Fruit fly (Drosophila melanogaster): ENCODE data around the gene CG43844.

Gene CG43844

DNA sequence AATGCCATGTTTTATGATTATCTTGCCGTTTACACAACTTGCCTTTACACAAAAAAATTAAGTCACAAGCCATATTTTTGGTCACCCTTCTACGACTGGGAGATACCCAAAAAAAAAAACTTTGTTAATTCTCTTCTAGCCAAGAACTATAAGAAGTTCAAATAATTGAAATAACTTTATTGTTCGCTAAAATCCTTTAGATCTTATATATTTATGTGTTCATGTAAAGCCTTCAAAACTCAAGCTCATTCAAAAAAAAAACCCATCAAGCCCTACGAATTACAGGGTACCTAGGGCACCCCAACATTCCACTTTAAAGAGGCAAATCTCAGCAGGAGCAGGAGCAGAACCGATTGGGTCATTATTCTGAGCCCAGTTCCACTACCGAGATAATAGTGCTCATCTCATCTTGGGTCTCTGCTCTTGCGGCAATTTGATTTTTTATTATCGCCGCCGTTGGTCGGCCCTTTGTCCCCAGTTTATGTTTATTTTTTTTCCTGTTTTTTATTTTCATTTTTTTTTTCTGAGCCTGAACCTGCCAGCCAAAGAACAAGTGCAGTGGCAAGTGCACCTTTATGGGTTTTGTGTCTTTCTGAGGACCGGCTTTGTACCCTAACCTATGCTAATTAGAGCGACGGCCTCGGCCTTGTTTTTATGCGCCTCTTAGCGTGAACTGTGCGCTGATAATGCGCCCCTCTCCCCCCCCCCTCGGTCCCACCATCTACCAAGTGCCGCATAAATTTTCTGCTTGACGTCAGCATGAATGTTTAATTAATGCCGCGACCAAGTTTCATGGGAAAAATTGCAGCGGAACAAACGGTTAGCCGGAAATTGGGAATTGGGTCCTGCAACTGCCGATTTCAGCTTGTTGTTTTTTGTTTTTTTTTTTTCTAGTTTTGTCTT lies 47.6 kb upstream of the CG43844 start (continued):
- TF ChIP-seq CG10631 (GFP tag; optimal IDR thresholded peaks at IDR 0.05) (peak; percentile 10), Ets96B (tag; optimal IDR thresholded peaks at IDR 0.05) (no peak), salr (GFP tag; optimal IDR thresholded peaks at IDR 0.05) (no peak), Eip78C (GFP tag) (peak; percentile 70), CG16779 (tag; optimal IDR thresholded peaks at IDR 0.05) (no peak), net (GFP tag; optimal IDR thresholded peaks at IDR 0.05) (no peak), Hr4 (GFP tag; optimal IDR thresholded peaks at IDR 0.05) (no peak), fd59A (GFP tag; optimal IDR thresholded peaks at IDR 0.05) (no peak), Smox (GFP tag; optimal IDR thresholded peaks at IDR 0.05) (peak; percentile 13), Sox14 (GFP tag; optimal IDR thresholded peaks at IDR 0.05) (peak; percentile 1), CG1621 (tag; optimal IDR thresholded peaks at IDR 0.05) (no peak), CG6792 (GFP tag; optimal IDR thresholded peaks at IDR 0.05) (peak; percentile 30), Hr39 (GFP tag; optimal IDR thresholded peaks at IDR 0.05) (peak; percentile 19), dsx (GFP tag; optimal IDR thresholded peaks at IDR 0.05; ENCODE audit: poor library complexity, severe bottlenecking) (no peak), CG6808 (GFP tag; optimal IDR thresholded peaks at IDR 0.05) (peak; percentile 44), spab (GFP tag; optimal IDR thresholded peaks at IDR 0.05) (peak; percentile 0), CG11762 (GFP tag; optimal IDR thresholded peaks at IDR 0.05; ENCODE audit: insufficient read depth) (peak; percentile 4), topi (GFP tag; optimal IDR thresholded peaks at IDR 0.05) (peak; percentile 32), Met (GFP tag; optimal IDR thresholded peaks at IDR 0.05) (peak; percentile 32), cyc (GFP tag; optimal IDR thresholded peaks at IDR 0.05) (peak; percentile 33)

DNA sequence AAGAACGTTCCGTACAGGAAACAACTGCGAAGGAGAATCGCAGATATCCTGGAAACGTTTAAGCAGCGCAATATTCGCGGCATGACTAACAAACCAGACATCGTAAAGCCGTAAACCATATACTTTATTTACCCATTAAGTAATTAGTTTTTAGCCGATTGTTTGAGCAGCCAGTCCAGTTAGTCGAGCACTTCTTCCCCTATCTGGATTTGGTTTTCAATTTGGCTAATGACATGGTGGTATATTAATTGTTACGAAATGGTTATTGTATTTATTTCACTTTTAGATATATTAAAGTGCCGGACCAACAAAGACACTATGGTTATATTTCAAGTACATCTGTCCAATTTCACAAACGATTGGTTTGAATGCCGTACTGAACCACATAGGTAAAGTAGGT lies 45.7 kb upstream of the CG43844 start, which contains the start of gene Gr93b:
Gene Gr93b, minus strand, starts transcription at position 101 of the 400 bp plus-strand sequence.
- TF ChIP-seq Sox102F (GFP tag; optimal IDR thresholded peaks at IDR 0.05) = no peak
- no peak for TF ChIP-seq CG11294 (GFP tag; IDR thresholded peaks at IDR 0.05)
- TF ChIP-seq Ets21C (GFP tag; optimal IDR thresholded peaks at IDR 0.05) = no peak
- TF ChIP-seq pdm3 (GFP tag; optimal IDR thresholded peaks at IDR 0.05) = no peak
- TF ChIP-seq achi (GFP tag; optimal IDR thresholded peaks at IDR 0.05) = no peak
- no peak for TF ChIP-seq Sox15 (GFP tag; optimal IDR thresholded peaks at IDR 0.05)
- TF ChIP-seq CG4318 (GFP tag; optimal IDR thresholded peaks at IDR 0.05) = no peak
- TF ChIP-seq CG8119 (GFP tag; IDR thresholded peaks at IDR 0.05) = no peak
- no peak for TF ChIP-seq CG8319 (GFP tag; optimal IDR thresholded peaks at IDR 0.05)
- TF ChIP-seq Blimp-1 (GFP tag; optimal IDR thresholded peaks at IDR 0.05) = no peak
- no peak for TF ChIP-seq CG11762 (GFP tag; optimal IDR thresholded peaks at IDR 0.05; ENCODE audit: insufficient read depth)
- no peak for TF ChIP-seq esn (GFP tag; optimal IDR thresholded peaks at IDR 0.05)
- no peak for TF ChIP-seq CG6808 (GFP tag; optimal IDR thresholded peaks at IDR 0.05)
- no peak for TF ChIP-seq Eip75B (GFP tag; optimal IDR thresholded peaks at IDR 0.05)
- no peak for TF ChIP-seq dac (GFP tag; optimal IDR thresholded peaks at IDR 0.05)
- no peak for TF ChIP-seq Eip93F (GFP tag; optimal IDR thresholded peaks at IDR 0.05)
- no peak for TF ChIP-seq CG34406 (GFP tag; optimal IDR thresholded peaks at IDR 0.05)
- TF ChIP-seq CG10631 (GFP tag; optimal IDR thresholded peaks at IDR 0.05) = no peak

DNA sequence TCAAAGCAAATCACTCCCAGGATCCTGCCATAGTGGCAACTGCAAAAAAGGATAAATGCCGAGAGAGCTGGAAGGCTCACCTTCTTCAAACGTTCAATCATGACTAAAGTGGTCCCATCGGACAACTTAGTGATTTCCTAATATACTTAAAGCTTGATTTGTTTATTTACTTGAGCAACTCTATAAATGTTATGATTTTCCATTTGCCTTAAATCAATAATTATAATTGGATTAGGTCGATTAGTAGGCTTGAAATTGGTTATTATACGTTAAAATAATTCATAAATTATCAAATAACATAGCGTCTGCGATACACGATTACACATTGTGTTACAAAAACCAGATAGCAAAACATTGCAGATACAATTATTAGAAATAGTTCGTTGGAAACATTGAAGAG lies 44.2 kb upstream of the CG43844 start, which contains the start of gene Gr93c:
Gene Gr93c, minus strand, starts transcription at position 101 of the 400 bp plus-strand sequence.
- TF ChIP-seq dac (GFP tag; optimal IDR thresholded peaks at IDR 0.05) (no peak), CG16779 (tag; optimal IDR thresholded peaks at IDR 0.05) (no peak)

DNA sequence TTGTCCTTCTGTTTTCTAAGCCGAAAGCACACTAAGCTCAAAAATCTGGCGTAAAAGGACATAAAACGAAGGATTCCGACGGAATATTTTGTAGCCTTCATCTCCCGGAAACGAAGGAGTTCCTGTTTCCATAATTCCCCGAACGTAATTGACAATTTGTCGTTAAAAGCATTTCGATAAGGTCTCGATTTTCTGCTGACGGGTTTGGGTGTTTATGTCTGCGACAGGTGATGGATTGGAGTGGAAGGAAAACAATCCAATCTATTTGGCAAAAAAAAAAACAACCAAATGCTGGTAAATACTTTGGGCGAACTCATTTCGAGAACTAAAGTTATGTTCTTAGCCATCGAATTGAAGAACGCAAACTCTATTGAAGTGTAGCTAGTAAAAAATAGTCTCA lies 42.8 kb upstream of the CG43844 start, which contains the start of gene Gr93d:
Gene Gr93d, minus strand, starts transcription at position 101 of the 400 bp plus-strand sequence.
- TF ChIP-seq CG4318 (GFP tag; optimal IDR thresholded peaks at IDR 0.05) = no peak
- TF ChIP-seq Hr38 (GFP tag; optimal IDR thresholded peaks at IDR 0.05) = no peak
- TF ChIP-seq fkh (GFP tag; optimal IDR thresholded peaks at IDR 0.05) = no peak
- TF ChIP-seq topi (GFP tag; optimal IDR thresholded peaks at IDR 0.05) = no peak
- no peak for TF ChIP-seq CG3919 (GFP tag; optimal IDR thresholded peaks at IDR 0.05)
- no peak for TF ChIP-seq CG10669 (GFP tag; optimal IDR thresholded peaks at IDR 0.05)
- TF ChIP-seq acj6 (GFP tag; optimal IDR thresholded peaks at IDR 0.05) = no peak
- TF ChIP-seq Eip78C (GFP tag) = no peak
- no peak for TF ChIP-seq Met (GFP tag; optimal IDR thresholded peaks at IDR 0.05)
- TF ChIP-seq fd85E (GFP tag; optimal IDR thresholded peaks at IDR 0.05) = no peak
- TF ChIP-seq CG6808 (GFP tag; optimal IDR thresholded peaks at IDR 0.05) = no peak
- TF ChIP-seq CG6792 (GFP tag; optimal IDR thresholded peaks at IDR 0.05) = no peak
- TF ChIP-seq CG1621 (tag; optimal IDR thresholded peaks at IDR 0.05) = no peak
- no peak for TF ChIP-seq achi (GFP tag; optimal IDR thresholded peaks at IDR 0.05)
- no peak for TF ChIP-seq Eip75B (GFP tag; optimal IDR thresholded peaks at IDR 0.05)
- no peak for TF ChIP-seq Sox102F (GFP tag; optimal IDR thresholded peaks at IDR 0.05)

All from whole organism, prepupa.